Fruit fly (Drosophila melanogaster) whole organism, prepupa: ENCODE results near the gene VGlut.

Experiments
- Blimp-1 ChIP-seq: fragments of 200-800 bp; sonication (Bioruptor generic); optimal IDR thresholded peaks from 3 replicates; lab custom pipeline; 2017; ENCODE audit warnings: missing biosample characterization, missing genetic modification characterization, mild to moderate bottlenecking, moderate library complexity, missing genetic modification reagents
- CG10631 ChIP-seq: fragments of 200-800 bp; sonication (Bioruptor generic); optimal IDR thresholded peaks from 2 replicates; lab custom pipeline; 2016; ENCODE audit warnings: missing biosample characterization, missing genetic modification characterization
- CG10669 ChIP-seq: fragments of 200-800 bp; sonication (Bioruptor generic); optimal IDR thresholded peaks from 3 replicates; lab custom pipeline; 2018; ENCODE audit warnings: missing biosample characterization, mild to moderate bottlenecking, missing genetic modification characterization, moderate library complexity
- CG11902 ChIP-seq: fragments of 200-800 bp; sonication (Bioruptor generic); optimal IDR thresholded peaks from 3 replicates; lab custom pipeline; 2016; ENCODE audit warnings: missing biosample characterization, missing genetic modification characterization
- CG15336 ChIP-seq: fragments of 200-800 bp; sonication (Bioruptor generic); IDR thresholded peaks from 2 replicates; pipeline ENCODE4 v1.3.6; 2022; ENCODE audit warnings: missing biosample characterization, missing genetic modification characterization
- CG16779 ChIP-seq: fragments of 200-800 bp; sonication (Bioruptor generic); optimal IDR thresholded peaks from 3 replicates; lab custom pipeline; 2017; ENCODE audit warnings: missing biosample characterization, mild to moderate bottlenecking, missing genetic modification characterization
- CG3032 ChIP-seq: fragments of 200-800 bp; optimal IDR thresholded peaks from 2 replicates; lab custom pipeline; 2019; ENCODE audit warnings: missing biosample characterization, mild to moderate bottlenecking, missing genetic modification characterization, moderate library complexity
- CG31627 ChIP-seq: fragments of 200-800 bp; sonication (Bioruptor generic); optimal IDR thresholded peaks from 3 replicates; lab custom pipeline; 2016; ENCODE audit warnings: missing biosample characterization, missing genetic modification characterization
- CG32006 ChIP-seq: fragments of 200-800 bp; sonication (Bioruptor generic); optimal IDR thresholded peaks from 3 replicates; lab custom pipeline; 2017; ENCODE audit warnings: missing biosample characterization, mild to moderate bottlenecking, missing genetic modification characterization
- CG34406 ChIP-seq: fragments of 200-800 bp; sonication (Bioruptor generic); optimal IDR thresholded peaks from 3 replicates; lab custom pipeline; 2016; ENCODE audit warnings: missing biosample characterization, missing genetic modification characterization
- CG3919 ChIP-seq: fragments of 200-800 bp; sonication (Bioruptor generic); optimal IDR thresholded peaks from 3 replicates; lab custom pipeline; 2016; ENCODE audit warnings: missing biosample characterization, missing genetic modification characterization
- CG4318 ChIP-seq: fragments of 200-800 bp; sonication (Bioruptor generic); optimal IDR thresholded peaks from 3 replicates; lab custom pipeline; 2017; ENCODE audit warnings: missing biosample characterization, mild to moderate bottlenecking, missing genetic modification characterization
- CG6163 ChIP-seq: fragments of 200-800 bp; sonication (Bioruptor generic); IDR thresholded peaks from 3 replicates; pipeline ENCODE4 v1.3.6; 2022; ENCODE audit warnings: missing biosample characterization, missing genetic modification characterization
- CG6276 ChIP-seq: fragments of 200-800 bp; sonication (Bioruptor generic); optimal IDR thresholded peaks from 2 replicates; lab custom pipeline; 2017; ENCODE audit warnings: missing biosample characterization, mild to moderate bottlenecking, missing genetic modification characterization
- CG6808 ChIP-seq: fragments of 200-800 bp; sonication (Bioruptor generic); optimal IDR thresholded peaks from 3 replicates; lab custom pipeline; 2017; ENCODE audit warnings: missing biosample characterization, missing genetic modification characterization, mild to moderate bottlenecking, moderate library complexity, missing genetic modification reagents
- CG6854 ChIP-seq: fragments of 200-800 bp; sonication (Bioruptor generic); optimal IDR thresholded peaks from 2 replicates; lab custom pipeline; 2017; ENCODE audit warnings: missing biosample characterization, mild to moderate bottlenecking, missing genetic modification characterization
- CG8119 ChIP-seq: fragments of 200-800 bp; sonication (Bioruptor generic); IDR thresholded peaks from 3 replicates; pipeline ENCODE4 v1.3.6; 2022; ENCODE audit warnings: missing biosample characterization, missing genetic modification characterization
- CG9139 ChIP-seq: fragments of 200-800 bp; sonication (Bioruptor generic); optimal IDR thresholded peaks from 3 replicates; lab custom pipeline; 2017; ENCODE audit warnings: missing biosample characterization, mild to moderate bottlenecking, missing genetic modification characterization
- Eip78C ChIP-seq: fragments of 200-800 bp; sonication (Bioruptor generic); peaks from one replicate; lab custom pipeline; 2016; ENCODE audit warnings: missing biosample characterization, missing genetic modification characterization
- Ets21C ChIP-seq: fragments of 200-800 bp; sonication (Bioruptor generic); optimal IDR thresholded peaks from 3 replicates; lab custom pipeline; 2016; ENCODE audit warnings: missing biosample characterization, missing genetic modification characterization
- Ets96B ChIP-seq: fragments of 200-800 bp; optimal IDR thresholded peaks from 2 replicates; lab custom pipeline; 2019; ENCODE audit warnings: missing biosample characterization, mild to moderate bottlenecking, missing genetic modification characterization, moderate library complexity
- Gug ChIP-seq: fragments of 200-800 bp; sonication (Bioruptor generic); IDR thresholded peaks from 2 replicates; pipeline ENCODE4 v1.3.6; 2022; ENCODE audit warnings: missing biosample characterization, missing genetic modification characterization
- Hr38 ChIP-seq: sonication (Bioruptor generic); optimal IDR thresholded peaks from 2 replicates; lab custom pipeline; 2016; ENCODE audit warnings: missing biosample characterization, missing genetic modification characterization
- Lpt ChIP-seq: fragments of 200-800 bp; sonication (Bioruptor generic); optimal IDR thresholded peaks from 3 replicates; lab custom pipeline; 2016; ENCODE audit warnings: missing biosample characterization, missing genetic modification characterization
- Met ChIP-seq: fragments of 200-800 bp; sonication (Bioruptor generic); optimal IDR thresholded peaks from 3 replicates; lab custom pipeline; 2016; ENCODE audit warnings: missing biosample characterization, missing genetic modification characterization
- OdsH ChIP-seq: fragments of 200-800 bp; sonication (Bioruptor generic); optimal IDR thresholded peaks from 3 replicates; lab custom pipeline; 2016; ENCODE audit warnings: missing biosample characterization, missing genetic modification characterization
- Sox102F ChIP-seq: fragments of 200-800 bp; sonication (Bioruptor generic); optimal IDR thresholded peaks from 2 replicates; lab custom pipeline; 2016; ENCODE audit warnings: missing biosample characterization, mild to moderate bottlenecking, missing genetic modification characterization
- Sox14 ChIP-seq: fragments of 200-800 bp; sonication (Bioruptor generic); optimal IDR thresholded peaks from 3 replicates; lab custom pipeline; 2016; ENCODE audit warnings: missing biosample characterization, missing genetic modification characterization
- Sox15 ChIP-seq: fragments of 200-800 bp; sonication (Bioruptor generic); optimal IDR thresholded peaks from 3 replicates; lab custom pipeline; 2016; ENCODE audit warnings: missing biosample characterization, missing genetic modification characterization
- achi ChIP-seq: fragments of 200-800 bp; sonication (Bioruptor generic); optimal IDR thresholded peaks from 3 replicates; lab custom pipeline; 2016; ENCODE audit warnings: missing biosample characterization, missing genetic modification characterization
- eg ChIP-seq: fragments of 200-800 bp; sonication (Bioruptor generic); IDR thresholded peaks from 3 replicates; pipeline ENCODE4 v1.3.6; 2022; ENCODE audit warnings: missing biosample characterization, missing genetic modification characterization
- esn ChIP-seq: fragments of 200-800 bp; sonication (Bioruptor generic); optimal IDR thresholded peaks from 2 replicates; lab custom pipeline; 2016; ENCODE audit warnings: missing biosample characterization, mild to moderate bottlenecking, missing genetic modification characterization, moderate library complexity
- fd59A ChIP-seq: fragments of 200-800 bp; sonication (Bioruptor generic); optimal IDR thresholded peaks from 2 replicates; lab custom pipeline; 2017; ENCODE audit warnings: missing biosample characterization, mild to moderate bottlenecking, missing genetic modification characterization, missing genetic modification reagents
- fd85E ChIP-seq: fragments of 200-800 bp; sonication (Bioruptor generic); optimal IDR thresholded peaks from 3 replicates; lab custom pipeline; 2016; ENCODE audit warnings: missing biosample characterization, missing genetic modification characterization
- lz ChIP-seq: fragments of 200-800 bp; sonication (Bioruptor generic); optimal IDR thresholded peaks from 3 replicates; lab custom pipeline; 2016; ENCODE audit warnings: missing biosample characterization, missing genetic modification characterization
- pdm3 ChIP-seq: fragments of 200-800 bp; sonication (Bioruptor generic); optimal IDR thresholded peaks from 3 replicates; lab custom pipeline; 2016; ENCODE audit warnings: missing biosample characterization, missing genetic modification characterization
- salr ChIP-seq, 2 experiments: fragments of 200-800 bp; sonication (Bioruptor generic); optimal IDR thresholded peaks; 3 replicates each; lab custom pipeline; 2016 to 2018; ENCODE audit warnings: missing biosample characterization in 2 of 2, missing genetic modification characterization in 2 of 2, mild to moderate bottlenecking in 1 of 2
- spab ChIP-seq: fragments of 200-800 bp; sonication (Bioruptor generic); optimal IDR thresholded peaks from 2 replicates; lab custom pipeline; 2017; ENCODE audit warnings: missing biosample characterization, mild to moderate bottlenecking, missing genetic modification characterization, missing genetic modification reagents
- ss ChIP-seq, 2 experiments: fragments of 200-800 bp; sonication (Bioruptor generic); optimal IDR thresholded peaks; 2 replicates in 1 of 2; 3 replicates in 1 of 2; lab custom pipeline; 2017 to 2018; ENCODE audit warnings: mild to moderate bottlenecking in 2 of 2, missing biosample characterization in 2 of 2, missing genetic modification characterization in 2 of 2, moderate library complexity in 1 of 2
- svp ChIP-seq: fragments of 200-800 bp; sonication (Bioruptor generic); peaks from one replicate; lab custom pipeline; 2016; ENCODE audit warnings: missing biosample characterization, missing genetic modification characterization
- vri ChIP-seq: fragments of 200-800 bp; sonication (Bioruptor generic); optimal IDR thresholded peaks from 3 replicates; lab custom pipeline; 2016; ENCODE audit warnings: missing biosample characterization, mild to moderate bottlenecking, missing genetic modification characterization

VGlut gene

dm6 chr2L:2426444-2427188 lies 26.5 kb downstream of the VGlut start (continued):
- TF ChIP-seq CG8119 (GFP tag; lab: Robert Waterston, UW): peak; percentile 93
- no peak for TF ChIP-seq Ets21C (GFP tag; lab: Kevin White, UChicago)
- peak; percentile 84 for TF ChIP-seq achi (GFP tag; lab: Kevin White, UChicago)
- peak; percentile 40 to 66 for TF ChIP-seq ss (GFP tag; optimal IDR thresholded peaks at IDR 0.05; lab: Kevin White, UChicago)
- TF ChIP-seq CG34406 (GFP tag; lab: Kevin White, UChicago): peak; percentile 46
- TF ChIP-seq eg (GFP tag; lab: Robert Waterston, UW): peak; percentile 95
- peak; percentile 41 for TF ChIP-seq esn (GFP tag; lab: Kevin White, UChicago)
- peak; percentile 80 for TF ChIP-seq Ets96B (tag; lab: Kevin White, UChicago)
- peak; percentile 33 for TF ChIP-seq Sox15
- peak; percentile 96 for TF ChIP-seq Eip78C (GFP tag; lab: Kevin White, UChicago)
- peak; percentile 84 for TF ChIP-seq CG10631
- peak; percentile 79 for TF ChIP-seq CG10669 (GFP tag; lab: Kevin White, UChicago)
- peak; percentile 87 for TF ChIP-seq pdm3 (GFP tag; lab: Kevin White, UChicago)
- no peak for TF ChIP-seq vri
- TF ChIP-seq Gug: peak; percentile 84
- TF ChIP-seq Blimp-1 (GFP tag; lab: Kevin White, UChicago): no peak
- TF ChIP-seq CG4318 (GFP tag; lab: Kevin White, UChicago): peak; percentile 94
- no peak for TF ChIP-seq CG6854 (GFP tag; lab: Kevin White, UChicago)
- peak; percentile 57 for TF ChIP-seq CG9139 (GFP tag; lab: Kevin White, UChicago)
- peak; percentile 89 for TF ChIP-seq OdsH
- TF ChIP-seq spab (GFP tag; lab: Kevin White, UChicago): peak; percentile 74
- peak; percentile 73 for TF ChIP-seq CG6808
- peak; percentile 88 for TF ChIP-seq CG3919
- no peak for TF ChIP-seq fd85E (GFP tag; lab: Kevin White, UChicago)
- peak; percentile 66 to 82 for TF ChIP-seq salr (GFP tag; optimal IDR thresholded peaks at IDR 0.05; lab: Kevin White, UChicago)
- TF ChIP-seq Sox14 (GFP tag; lab: Kevin White, UChicago): peak; percentile 83
- TF ChIP-seq Sox102F: peak; percentile 17
- peak; percentile 43 for TF ChIP-seq CG31627 (GFP tag; lab: Kevin White, UChicago)
- TF ChIP-seq CG16779 (tag; lab: Kevin White, UChicago): peak; percentile 78
- peak; percentile 49 for TF ChIP-seq Hr38 (GFP tag; lab: Kevin White, UChicago)
- peak; percentile 40 for TF ChIP-seq CG11902
- TF ChIP-seq CG3032 (tag; lab: Kevin White, UChicago): peak; percentile 79
- peak; percentile 83 for TF ChIP-seq Lpt (GFP tag; lab: Kevin White, UChicago)
- TF ChIP-seq lz (GFP tag; lab: Kevin White, UChicago): peak; percentile 49
- TF ChIP-seq Met: peak; percentile 7
- TF ChIP-seq fd59A (GFP tag; lab: Kevin White, UChicago): peak; percentile 73

- TF ChIP-seq svp (GFP tag; lab: Kevin White, UChicago) (peak; percentile 58), OdsH (peak; percentile 2), CG15336 (GFP tag; lab: Robert Waterston, UW) (peak; percentile 52; the same call in 1 of the 2 replicates), Eip78C (GFP tag; lab: Kevin White, UChicago) (peak; percentile 74), lz (GFP tag; lab: Kevin White, UChicago) (no peak), CG6163 (peak; percentile 38; the same call in 2 of the 3 replicates), CG6276 (GFP tag; lab: Kevin White, UChicago) (peak; percentile 25), CG8119 (GFP tag; lab: Robert Waterston, UW) (peak; percentile 36; the same call in 1 of the 3 replicates), CG32006 (GFP tag; lab: Kevin White, UChicago) (peak; percentile 65), Hr38 (GFP tag; lab: Kevin White, UChicago) (no peak)
Observed at dm6 chr2L:2427384-2428208, 27.5 kb downstream of the VGlut start.
